Worm (Caenorhabditis elegans): Measurements from ENCODE around the gene hsp-12.6.

DNA sequence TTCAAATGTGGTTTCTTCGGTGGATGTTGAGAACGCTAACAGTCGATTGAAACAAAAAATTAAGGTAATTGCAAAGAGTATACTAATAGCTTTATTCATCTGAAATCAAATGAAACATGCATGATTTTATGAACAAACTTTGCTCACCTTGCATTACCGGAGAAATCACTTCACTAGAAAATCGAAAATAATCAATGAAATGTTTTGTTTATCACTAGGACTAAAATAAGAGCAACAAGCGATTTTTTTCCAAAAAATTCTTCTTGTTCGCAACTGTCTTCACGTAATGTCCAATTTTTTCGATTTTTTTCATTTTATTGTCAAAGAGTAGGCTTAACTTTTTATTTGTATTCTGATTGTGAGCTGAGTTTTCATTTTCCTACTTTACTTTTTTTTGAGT lies 24.6 kb downstream of the hsp-12.6 start, which contains the start of gene F56D5.9:
- TF ChIP-seq flt-1 (GFP tag; IDR thresholded peaks at IDR 0.05) (no peak), ztf-23 (GFP tag; IDR thresholded peaks at IDR 0.05) (no peak), ref-1 (GFP tag; conservative IDR thresholded peaks at IDR 0.05) (no peak), med-1 (GFP tag; optimal IDR thresholded peaks at IDR 0.05; ENCODE audit: insufficient read depth) (no peak), ztf-29 (GFP tag; IDR thresholded peaks at IDR 0.05) (no peak), klf-2 (GFP tag; conservative IDR thresholded peaks at IDR 0.05) (no peak), cog-1 (tag; optimal IDR thresholded peaks at IDR 0.05) (no peak), T22C8.4 (GFP tag; IDR thresholded peaks at IDR 0.05) (no peak), tab-1 (GFP tag; IDR thresholded peaks at IDR 0.05) (no peak)

Data from whole organism, midembryonic.